Fruit fly (Drosophila melanogaster): ENCODE results near the gene CG8578.
A peak's percentile ranks its signal among the peaks of the same experiment; 100 is the strongest.

Gene CG8578

dm6 chrX:15867863-15868262 is 23.6 kb downstream of the CG8578 start, which contains the start of gene Gapdh2 (continued):
- TF ChIP-seq CG7368 (GFP tag; optimal IDR thresholded peaks at IDR 0.05) (peak; percentile 99), Hr38 (GFP tag; optimal IDR thresholded peaks at IDR 0.05) (peak; percentile 42), CG15336 (GFP tag; IDR thresholded peaks at IDR 0.05) (peak; percentile 100), Eip78C (GFP tag) (peak; percentile 100), CG32006 (GFP tag; optimal IDR thresholded peaks at IDR 0.05) (peak; percentile 99), Sox102F (GFP tag; optimal IDR thresholded peaks at IDR 0.05) (peak; percentile 100), dsx (GFP tag; optimal IDR thresholded peaks at IDR 0.05; ENCODE audit: poor library complexity, severe bottlenecking) (peak; percentile 99), CG1621 (tag; optimal IDR thresholded peaks at IDR 0.05) (peak; percentile 99), CG8632 (GFP tag; optimal IDR thresholded peaks at IDR 0.05) (peak; percentile 100), esn (GFP tag; optimal IDR thresholded peaks at IDR 0.05) (peak; percentile 100), CG6163 (GFP tag; IDR thresholded peaks at IDR 0.05) (peak; percentile 100), CG8319 (GFP tag; optimal IDR thresholded peaks at IDR 0.05) (peak; percentile 99), CG6808 (GFP tag; optimal IDR thresholded peaks at IDR 0.05) (peak; percentile 99), CG11294 (GFP tag; IDR thresholded peaks at IDR 0.05) (peak; percentile 99), Lpt (GFP tag; optimal IDR thresholded peaks at IDR 0.05) (peak; percentile 100), pdm3 (GFP tag; optimal IDR thresholded peaks at IDR 0.05) (peak; percentile 99), CG10669 (GFP tag; optimal IDR thresholded peaks at IDR 0.05) (peak; percentile 99), Ets21C (GFP tag; optimal IDR thresholded peaks at IDR 0.05) (peak; percentile 98), CG11902 (GFP tag; optimal IDR thresholded peaks at IDR 0.05) (peak; percentile 96), CG3919 (GFP tag; optimal IDR thresholded peaks at IDR 0.05) (peak; percentile 99), Hr39 (GFP tag; optimal IDR thresholded peaks at IDR 0.05) (peak; percentile 98), CG6854 (GFP tag; optimal IDR thresholded peaks at IDR 0.05) (peak; percentile 99), Blimp-1 (GFP tag; optimal IDR thresholded peaks at IDR 0.05) (peak; percentile 98), fd85E (GFP tag; optimal IDR thresholded peaks at IDR 0.05) (peak; percentile 98), spab (GFP tag; optimal IDR thresholded peaks at IDR 0.05) (peak; percentile 99), CG6276 (GFP tag; optimal IDR thresholded peaks at IDR 0.05) (peak; percentile 100), Smox (GFP tag; optimal IDR thresholded peaks at IDR 0.05) (peak; percentile 100), topi (GFP tag; optimal IDR thresholded peaks at IDR 0.05) (peak; percentile 100)

- TF ChIP-seq Sox14 (GFP tag; optimal IDR thresholded peaks at IDR 0.05) (no peak), svp (GFP tag) (no peak), spab (GFP tag; optimal IDR thresholded peaks at IDR 0.05) (no peak), esn (GFP tag; optimal IDR thresholded peaks at IDR 0.05) (no peak), ss (GFP tag; optimal IDR thresholded peaks at IDR 0.05) (no peak), CG1621 (tag; optimal IDR thresholded peaks at IDR 0.05) (no peak), CG8632 (GFP tag; optimal IDR thresholded peaks at IDR 0.05) (no peak), Smox (GFP tag; optimal IDR thresholded peaks at IDR 0.05) (no peak), Lpt (GFP tag; optimal IDR thresholded peaks at IDR 0.05) (no peak), CG3032 (tag; optimal IDR thresholded peaks at IDR 0.05) (no peak), net (GFP tag; optimal IDR thresholded peaks at IDR 0.05) (no peak), CG6276 (GFP tag; optimal IDR thresholded peaks at IDR 0.05) (no peak), CG6163 (GFP tag; IDR thresholded peaks at IDR 0.05) (no peak), CG8119 (GFP tag; IDR thresholded peaks at IDR 0.05) (no peak), CG15336 (GFP tag; IDR thresholded peaks at IDR 0.05) (no peak), Ets21C (GFP tag; optimal IDR thresholded peaks at IDR 0.05) (no peak)
Measured at dm6 chrX:15868781-15869180, 24.5 kb downstream of the CG8578 start.

dm6 chrX:15869843-15870242 is 25.6 kb downstream of the CG8578 start, which contains the start of gene CG16952:
Gene CG16952, plus strand, starts transcription at chrX:15870183.
- TF ChIP-seq Met (GFP tag; optimal IDR thresholded peaks at IDR 0.05) (no peak), Eip93F (GFP tag; optimal IDR thresholded peaks at IDR 0.05) (no peak), CG31627 (GFP tag; optimal IDR thresholded peaks at IDR 0.05) (peak; percentile 17), Hr38 (GFP tag; optimal IDR thresholded peaks at IDR 0.05) (no peak), vri (GFP tag; optimal IDR thresholded peaks at IDR 0.05) (peak; percentile 29), eg (GFP tag; IDR thresholded peaks at IDR 0.05) (no peak), dac (GFP tag; optimal IDR thresholded peaks at IDR 0.05) (no peak), fkh (GFP tag; optimal IDR thresholded peaks at IDR 0.05) (peak; percentile 49), topi (GFP tag; optimal IDR thresholded peaks at IDR 0.05) (peak; percentile 0), Sox102F (GFP tag; optimal IDR thresholded peaks at IDR 0.05) (no peak), ss (GFP tag; optimal IDR thresholded peaks at IDR 0.05) (no peak), acj6 (GFP tag; optimal IDR thresholded peaks at IDR 0.05) (no peak), fd59A (GFP tag; optimal IDR thresholded peaks at IDR 0.05) (no peak), pdm3 (GFP tag; optimal IDR thresholded peaks at IDR 0.05) (no peak), svp (GFP tag) (peak; percentile 81), CG6808 (GFP tag; optimal IDR thresholded peaks at IDR 0.05) (no peak), CG8319 (GFP tag; optimal IDR thresholded peaks at IDR 0.05) (no peak), Lpt (GFP tag; optimal IDR thresholded peaks at IDR 0.05) (no peak), lz (GFP tag; optimal IDR thresholded peaks at IDR 0.05) (no peak), Sox14 (GFP tag; optimal IDR thresholded peaks at IDR 0.05) (peak; percentile 32)

Measured in whole organism, prepupa.